Worm (Caenorhabditis elegans) whole organism, L1 larva: ENCODE measurements around the gene smk-1.
A peak's percentile ranks its signal among the peaks of the same experiment; 100 is the strongest.

ENCODE experiments used
- C04F5.9 ChIP-seq: sonication (generic microtip); optimal IDR thresholded peaks from 2 replicates; lab custom pipeline; 2016; ENCODE audit warnings: missing genetic modification characterization, missing compliant biosample characterization
- C16A3.4 ChIP-seq: fragments of 150-350 bp; optimal IDR thresholded peaks from 2 replicates; lab custom pipeline; 2014; ENCODE audit warnings: missing biosample characterization, missing genetic modification characterization
- C34B4.2 ChIP-seq: sonication (generic microtip); optimal IDR thresholded peaks from 2 replicates; lab custom pipeline; 2017; ENCODE audit warnings: mild to moderate bottlenecking, missing genetic modification characterization, missing compliant biosample characterization
- aly-2 ChIP-seq: fragments of 150-350 bp; optimal IDR thresholded peaks from 2 replicates; lab custom pipeline; 2014; ENCODE audit warnings: missing biosample characterization, missing genetic modification characterization
- ama-1 ChIP-seq: fragments of 150-350 bp; optimal IDR thresholded peaks from 2 replicates; lab custom pipeline; 2014
- blmp-1 ChIP-seq: fragments of 150-350 bp; optimal IDR thresholded peaks from 2 replicates; lab custom pipeline; 2014; ENCODE audit warnings: missing biosample characterization, missing genetic modification characterization
- ceh-63 ChIP-seq: fragments of 200-800 bp; sonication (Bioruptor generic); optimal IDR thresholded peaks from 2 replicates; lab custom pipeline; 2018; ENCODE audit warnings: mild to moderate bottlenecking, missing genetic modification characterization, missing compliant biosample characterization
- ceh-82 ChIP-seq, 3 experiments: fragments of 150-350 bp in 1 of 3; sonication (generic microtip) in 2 of 3; optimal IDR thresholded peaks; 2 replicates each; lab custom pipeline; 2014 to 2017; ENCODE audit warnings: missing biosample characterization in 3 of 3, missing genetic modification characterization in 3 of 3
- dpl-1 ChIP-seq, 3 experiments: fragments of 150-350 bp in 2 of 3; sonication (generic microtip) in 1 of 3; optimal IDR thresholded peaks; 2 replicates each; lab custom pipeline; 2014 to 2017; ENCODE audit warnings: missing biosample characterization in 3 of 3, missing genetic modification characterization in 3 of 3, missing genetic modification reagents in 3 of 3
- efl-1 ChIP-seq, 4 experiments: fragments of 150-350 bp; optimal IDR thresholded peaks in 3 of 4; peaks in 1 of 4; 1 replicate in 1 of 4; 2 replicates in 3 of 4; lab custom pipeline; 2014; ENCODE audit warnings: missing biosample characterization in 2 of 4, missing genetic modification characterization in 2 of 4, missing genetic modification reagents in 2 of 4
- elt-2 ChIP-seq: sonication (generic microtip); optimal IDR thresholded peaks from 2 replicates; lab custom pipeline; 2016; ENCODE audit warnings: missing genetic modification characterization, mild to moderate bottlenecking, inconsistent platforms, missing compliant biosample characterization, missing genetic modification reagents
- elt-3 ChIP-seq, 6 experiments: fragments of 150-350 bp in 1 of 6; sonication (generic microtip); optimal IDR thresholded peaks; 2 replicates each; lab custom pipeline; 2017 to 2018; ENCODE audit warnings: missing biosample characterization in 6 of 6, missing genetic modification characterization in 6 of 6, inconsistent platforms in 1 of 6
- fkh-8 ChIP-seq: sonication (generic microtip); optimal IDR thresholded peaks from 2 replicates; lab custom pipeline; 2016; ENCODE audit warnings: mild to moderate bottlenecking, missing genetic modification characterization, missing compliant biosample characterization
- grh-1 ChIP-seq: fragments of 200-800 bp; sonication (Bioruptor generic); IDR thresholded peaks from 2 replicates; pipeline ENCODE4 v1.3.6; 2022; ENCODE audit warnings: missing genetic modification reagents, missing genetic modification characterization, missing compliant biosample characterization
- hlh-17 ChIP-seq: fragments of 200-800 bp; sonication (Bioruptor generic); optimal IDR thresholded peaks from 2 replicates; lab custom pipeline; 2018; ENCODE audit warnings: missing genetic modification characterization, mild to moderate bottlenecking, missing compliant biosample characterization, moderate library complexity, borderline replicate concordance
- hlh-4 ChIP-seq: sonication (generic microtip); optimal IDR thresholded peaks from 2 replicates; lab custom pipeline; 2016; ENCODE audit warnings: mild to moderate bottlenecking, missing genetic modification characterization, missing compliant biosample characterization
- irx-1 ChIP-seq: sonication (generic microtip); optimal IDR thresholded peaks from 2 replicates; lab custom pipeline; 2016; ENCODE audit warnings: missing genetic modification characterization, missing compliant biosample characterization
- lin-14 ChIP-seq: fragments of 200-800 bp; sonication (Bioruptor generic); optimal IDR thresholded peaks from 2 replicates; lab custom pipeline; 2018; ENCODE audit warnings: mild to moderate bottlenecking, missing genetic modification characterization, moderate library complexity, missing compliant biosample characterization
- lin-35 ChIP-seq, 2 experiments: fragments of 150-350 bp; optimal IDR thresholded peaks; 2 replicates each; lab custom pipeline; 2014; ENCODE audit warnings: missing biosample characterization in 2 of 2, missing genetic modification characterization in 2 of 2, missing genetic modification reagents in 2 of 2
- lsy-2 ChIP-seq, 2 experiments: fragments of 150-350 bp; optimal IDR thresholded peaks; 2 replicates each; lab custom pipeline; 2014; ENCODE audit warnings: missing biosample characterization in 2 of 2, missing genetic modification characterization in 2 of 2
- mdl-1 ChIP-seq, 2 experiments: fragments of 150-350 bp; optimal IDR thresholded peaks; 2 replicates each; lab custom pipeline; 2014 to 2017; ENCODE audit warnings: missing biosample characterization in 2 of 2, missing genetic modification characterization in 2 of 2, inconsistent platforms in 1 of 2
- mep-1 ChIP-seq: fragments of 150-350 bp; optimal IDR thresholded peaks from 2 replicates; lab custom pipeline; 2014; ENCODE audit warnings: missing biosample characterization, missing genetic modification characterization
- nhr-11 ChIP-seq: fragments of 150-350 bp; optimal IDR thresholded peaks from 2 replicates; lab custom pipeline; 2014; ENCODE audit warnings: missing biosample characterization, missing genetic modification characterization
- nhr-19 ChIP-seq: fragments of 200-800 bp; sonication (Bioruptor generic); conservative IDR thresholded peaks from 2 replicates; pipeline ENCODE4 v1.3.6; 2022; ENCODE audit warnings: missing genetic modification characterization, missing compliant biosample characterization
- nhr-20 ChIP-seq: sonication (generic microtip); optimal IDR thresholded peaks from 2 replicates; lab custom pipeline; 2016; ENCODE audit warnings: mild to moderate bottlenecking, missing genetic modification characterization, missing compliant biosample characterization
- nhr-237 ChIP-seq: fragments of 150-350 bp; optimal IDR thresholded peaks from 2 replicates; lab custom pipeline; 2014; ENCODE audit warnings: missing biosample characterization, missing genetic modification characterization
- nhr-47 ChIP-seq: sonication (generic microtip); optimal IDR thresholded peaks from 2 replicates; lab custom pipeline; 2016; ENCODE audit warnings: mild to moderate bottlenecking, missing genetic modification characterization, moderate library complexity, missing compliant biosample characterization
- nhr-71 ChIP-seq: sonication (generic microtip); optimal IDR thresholded peaks from 2 replicates; lab custom pipeline; 2016; ENCODE audit warnings: mild to moderate bottlenecking, missing genetic modification characterization, moderate library complexity, missing compliant biosample characterization
- nhr-85 ChIP-seq: sonication (generic microtip); peaks from one replicate; lab custom pipeline; 2016; ENCODE audit warnings: missing genetic modification characterization, inconsistent platforms, missing compliant biosample characterization
- nhr-90 ChIP-seq: sonication (generic microtip); optimal IDR thresholded peaks from 2 replicates; lab custom pipeline; 2016; ENCODE audit warnings: mild to moderate bottlenecking, missing genetic modification characterization, missing compliant biosample characterization; ENCODE audit not compliant: poor library complexity
- rnt-1 ChIP-seq: sonication (generic microtip); optimal IDR thresholded peaks from 2 replicates; lab custom pipeline; 2016; ENCODE audit warnings: mild to moderate bottlenecking, missing genetic modification characterization, moderate library complexity, missing compliant biosample characterization
- snu-23 ChIP-seq: sonication (generic microtip); optimal IDR thresholded peaks from 2 replicates; lab custom pipeline; 2016; ENCODE audit warnings: missing genetic modification characterization, missing compliant biosample characterization
- sup-37 ChIP-seq: fragments of 200-800 bp; sonication (Bioruptor generic); optimal IDR thresholded peaks from 2 replicates; lab custom pipeline; 2018; ENCODE audit warnings: mild to moderate bottlenecking, missing genetic modification characterization, missing compliant biosample characterization
- unc-130 ChIP-seq: fragments of 150-350 bp; optimal IDR thresholded peaks from 2 replicates; lab custom pipeline; 2017; ENCODE audit warnings: missing biosample characterization, missing genetic modification characterization, inconsistent platforms
- unc-86 ChIP-seq: sonication (generic microtip); optimal IDR thresholded peaks from 2 replicates; lab custom pipeline; 2016; ENCODE audit warnings: missing genetic modification characterization, missing compliant biosample characterization
- zip-4 ChIP-seq: fragments of 200-800 bp; sonication (Bioruptor generic); optimal IDR thresholded peaks from 2 replicates; lab custom pipeline; 2018; ENCODE audit warnings: mild to moderate bottlenecking, missing genetic modification characterization, moderate library complexity, missing compliant biosample characterization
- ztf-11 ChIP-seq, 2 experiments: sonication (generic microtip); optimal IDR thresholded peaks; 2 replicates each; lab custom pipeline; 2016 to 2017; ENCODE audit warnings: missing genetic modification characterization in 2 of 2, missing biosample characterization in 1 of 2, missing compliant biosample characterization in 1 of 2
- ztf-4 ChIP-seq: fragments of 150-350 bp; optimal IDR thresholded peaks from 2 replicates; lab custom pipeline; 2014; ENCODE audit warnings: missing biosample characterization, missing genetic modification characterization

smk-1 gene

ce11 chrV:8610633-8611404 is 3.2 kb downstream of the smk-1 start, which contains the start of gene fip-4:
fip-4 (minus strand) TSS chrV:8611268.
- TF ChIP-seq mdl-1 (tag; optimal IDR thresholded peaks at IDR 0.05; lab: Kevin White, UChicago) (peak in 1 of 2 experiments; percentile 77), nhr-85 (tag; lab: Kevin White, UChicago) (peak; percentile 87), snu-23 (peak; percentile 56), nhr-19 (GFP tag; lab: Robert Waterston, UW) (peak; percentile 63), grh-1 (GFP tag; lab: Robert Waterston, UW) (0 out of 2 replicates have a peak, but pooled peaks have one; percentile 42), nhr-47 (tag; lab: Kevin White, UChicago) (peak; percentile 43), unc-86 (tag; lab: Kevin White, UChicago) (no peak), ztf-4 (tag; lab: Kevin White, UChicago) (peak; percentile 22), nhr-71 (tag; lab: Kevin White, UChicago) (peak; percentile 52), elt-2 (tag; lab: Kevin White, UChicago) (peak; percentile 60), sup-37 (GFP tag; lab: Kevin White, UChicago) (no peak), lin-14 (GFP tag; lab: Kevin White, UChicago) (peak; percentile 83), hlh-17 (GFP tag; lab: Kevin White, UChicago) (no peak), lsy-2 (tag; optimal IDR thresholded peaks at IDR 0.05; lab: Kevin White, UChicago) (peak; percentile 6 to 30), lin-35 (GFP tag; optimal IDR thresholded peaks at IDR 0.05; lab: Kevin White, UChicago) (peak in 1 of 2 experiments; percentile 61), nhr-90 (tag; lab: Kevin White, UChicago) (peak; percentile 26), ztf-11 (tag; optimal IDR thresholded peaks at IDR 0.05; lab: Kevin White, UChicago) (peak in 1 of 2 experiments; percentile 2), irx-1 (tag; lab: Kevin White, UChicago) (peak; percentile 7), mep-1 (tag; lab: Kevin White, UChicago) (peak; percentile 24), ceh-82 (tag; optimal IDR thresholded peaks at IDR 0.05; lab: Kevin White, UChicago) (peak in 1 of 3 experiments; percentile 29), ceh-63 (GFP tag; lab: Kevin White, UChicago) (no peak), unc-130 (peak; percentile 59), ama-1 (no peak), dpl-1 (GFP tag; optimal IDR thresholded peaks at IDR 0.05; lab: Kevin White, UChicago) (peak in 1 of 3 experiments; percentile 2), hlh-4 (tag; lab: Kevin White, UChicago) (no peak), efl-1 (optimal IDR thresholded peaks at IDR 0.05; lab: Kevin White, UChicago) (no peak), efl-1 (GFP tag; optimal IDR thresholded peaks at IDR 0.05 in 1 of 2; lab: Kevin White, UChicago) (peak in 1 of 2 experiments; percentile 80), nhr-20 (peak; percentile 61), nhr-237 (tag; lab: Kevin White, UChicago) (no peak), elt-3 (tag; optimal IDR thresholded peaks at IDR 0.05; lab: Kevin White, UChicago) (peak in 3 of 6 experiments; percentile 7 to 75 (median 49)), blmp-1 (tag; lab: Kevin White, UChicago) (peak; percentile 99), C16A3.4 (tag; lab: Kevin White, UChicago) (peak; percentile 31)
- TF ChIP-seq, all 84 proteins: peak for 24

- TF ChIP-seq aly-2 (peak; percentile 13), zip-4 (GFP tag; lab: Kevin White, UChicago) (no peak), C34B4.2 (tag; lab: Kevin White, UChicago) (no peak), fkh-8 (no peak), nhr-11 (tag; lab: Kevin White, UChicago) (no peak), efl-1 (optimal IDR thresholded peaks at IDR 0.05; lab: Kevin White, UChicago) (no peak), efl-1 (GFP tag; optimal IDR thresholded peaks at IDR 0.05 in 1 of 2; lab: Kevin White, UChicago) (peak in 1 of 2 experiments; percentile 89)
These were observed 8.1 kb downstream of the smk-1 start for ce11 chrV:8615711-8616110.

ce11 chrV:8618738-8619137 is 11.1 kb downstream of the smk-1 start, which contains the start of gene grd-5:
grd-5 (plus strand) TSS chrV:8619032.
- TF ChIP-seq lin-14 (GFP tag; lab: Kevin White, UChicago) (peak; percentile 38), rnt-1 (tag; lab: Kevin White, UChicago) (peak; percentile 8), C04F5.9 (tag; lab: Kevin White, UChicago) (no peak), nhr-85 (tag; lab: Kevin White, UChicago) (peak; percentile 79)
